Worm (Caenorhabditis elegans) whole organism, L4/young adult: ENCODE measurements around the gene erd-2.2.

Source experiments
- W03F9.2 ChIP-seq: fragments of 150-350 bp; optimal IDR thresholded peaks from 2 replicates; lab custom pipeline; 2014; ENCODE audit warnings: missing biosample characterization, missing genetic modification characterization
- him-1 ChIP-seq: sonication (generic microtip); optimal IDR thresholded peaks from 2 replicates; lab custom pipeline; 2016; ENCODE audit warnings: missing genotype, missing genetic modification reagents, missing genetic modification characterization, missing compliant biosample characterization

ce11 chrIII:5915926-5916325, 9.1 kb downstream of the erd-2.2 start:
- no peak for TF ChIP-seq W03F9.2 (tag; lab: Kevin White, UChicago)
- no peak for TF ChIP-seq him-1 (tag; lab: Kevin White, UChicago)
